Fruit fly (Drosophila melanogaster): ENCODE data around the gene CG33673.

DNA sequence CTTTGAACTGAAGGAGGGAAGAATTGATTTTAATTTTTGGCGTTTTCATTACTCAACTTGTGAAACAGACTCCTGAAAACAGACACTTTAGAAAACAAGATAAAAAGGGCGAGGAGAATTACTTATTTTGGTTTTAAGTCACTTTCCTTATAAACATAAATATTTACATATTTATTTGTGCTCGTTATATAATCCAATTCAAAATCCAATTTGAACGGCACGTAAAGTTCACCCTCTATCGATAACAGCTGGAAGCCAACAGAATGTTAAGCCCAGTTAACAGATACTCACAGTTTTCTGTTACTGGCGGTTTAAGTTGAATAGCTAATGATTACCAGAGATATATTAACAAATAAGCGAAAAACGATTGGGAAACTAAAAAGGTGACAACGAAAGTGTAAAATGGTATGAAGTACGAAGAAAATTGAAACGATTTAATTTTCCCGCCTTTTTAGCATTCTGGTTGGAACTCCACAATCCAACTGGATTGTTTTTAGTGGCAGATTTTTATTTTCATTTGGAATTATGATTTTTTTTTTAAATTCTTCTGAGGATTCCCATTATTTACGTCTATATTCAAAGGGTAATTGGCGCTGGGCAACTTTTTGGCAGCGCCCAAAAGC lies 32.8 kb upstream of the CG33673 start:
- no peak for TF ChIP-seq CG17385 (GFP tag; optimal IDR thresholded peaks at IDR 0.05)
- TF ChIP-seq ab (GFP tag; optimal IDR thresholded peaks at IDR 0.05): no peak
- no peak for TF ChIP-seq ash1 (GFP tag; optimal IDR thresholded peaks at IDR 0.05)
